Worm (Caenorhabditis elegans): Measurements from ENCODE around the gene lido-1.

DNA sequence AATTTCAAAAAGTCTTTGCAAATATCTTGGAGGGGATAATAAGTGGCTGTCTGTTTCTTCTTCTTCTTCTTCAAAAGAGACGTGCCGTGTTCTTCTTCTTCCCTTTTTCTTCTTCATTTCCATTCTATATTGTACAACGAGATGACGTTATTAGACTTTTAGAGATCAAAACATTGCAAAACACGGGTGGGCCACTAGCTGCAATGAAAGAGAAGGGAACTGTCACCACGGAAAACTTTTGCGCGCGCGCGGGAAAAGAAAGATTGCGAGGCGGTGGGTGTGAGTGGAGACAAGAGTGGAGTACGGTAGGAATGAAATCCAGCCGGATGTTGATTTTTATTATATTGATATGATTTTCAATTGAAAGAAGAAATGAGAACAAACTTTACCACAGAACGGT is 42.2 kb downstream of the lido-1 start:
- TF ChIP-seq tbx-11 (GFP tag; IDR thresholded peaks at IDR 0.05), result no peak
- no peak for TF ChIP-seq ama-1 (optimal IDR thresholded peaks at IDR 0.05)
- TF ChIP-seq flt-1 (GFP tag; IDR thresholded peaks at IDR 0.05), result no peak
- no peak for TF ChIP-seq tra-4 (tag; optimal IDR thresholded peaks at IDR 0.05)
- no peak for TF ChIP-seq sea-1 (GFP tag; conservative IDR thresholded peaks at IDR 0.05)
- no peak for TF ChIP-seq aly-1 (tag; optimal IDR thresholded peaks at IDR 0.05)
- TF ChIP-seq B0310.2 (tag; optimal IDR thresholded peaks at IDR 0.05), result no peak
- TF ChIP-seq tbx-37 (GFP tag; conservative IDR thresholded peaks at IDR 0.05), result no peak
- TF ChIP-seq ceh-13 (GFP tag; optimal IDR thresholded peaks at IDR 0.05), result no peak

All from whole organism, early embryonic.